Fruit fly (Drosophila melanogaster) whole organism, embryonic: ENCODE data around the gene peg.

Source experiments
- C15 ChIP-seq: fragments of 200-800 bp; sonication (Bioruptor generic); IDR thresholded peaks from 3 replicates; pipeline ENCODE4 v1.3.6; 2022; ENCODE audit warnings: missing biosample characterization, missing genetic modification characterization
- CG10209 ChIP-seq: fragments of 200-800 bp; sonication (Bioruptor generic); optimal IDR thresholded peaks from 3 replicates; lab custom pipeline; 2017; ENCODE audit warnings: missing biosample characterization, mild to moderate bottlenecking, missing genetic modification characterization, missing genetic modification reagents
- CG10565 ChIP-seq: fragments of 200-800 bp; sonication (Bioruptor generic); optimal IDR thresholded peaks from 3 replicates; lab custom pipeline; 2016; ENCODE audit warnings: missing biosample characterization, mild to moderate bottlenecking, missing genetic modification characterization
- CG12071 ChIP-seq: fragments of 200-800 bp; sonication (Bioruptor generic); optimal IDR thresholded peaks from 3 replicates; lab custom pipeline; 2018; ENCODE audit warnings: missing biosample characterization, mild to moderate bottlenecking, missing genetic modification characterization
- CG12942 ChIP-seq: fragments of 200-800 bp; sonication (Bioruptor generic); optimal IDR thresholded peaks from 3 replicates; lab custom pipeline; 2016; ENCODE audit warnings: missing biosample characterization, missing genetic modification characterization
- CG14441 ChIP-seq: fragments of 200-800 bp; sonication (Bioruptor generic); IDR thresholded peaks from 2 replicates; pipeline ENCODE4 v1.3.6; 2022; ENCODE audit warnings: missing biosample characterization, missing genetic modification characterization
- CG15514 ChIP-seq: fragments of 200-800 bp; sonication (Bioruptor generic); optimal IDR thresholded peaks from 3 replicates; lab custom pipeline; 2017; ENCODE audit warnings: missing biosample characterization, missing genetic modification characterization, mild to moderate bottlenecking, moderate library complexity, missing genetic modification reagents
- CG15601 ChIP-seq: fragments of 200-800 bp; sonication (Bioruptor generic); optimal IDR thresholded peaks from 3 replicates; lab custom pipeline; 2019; ENCODE audit warnings: missing biosample characterization, mild to moderate bottlenecking, missing genetic modification characterization, moderate library complexity
- CG16863 ChIP-seq: fragments of 200-800 bp; sonication (Bioruptor generic); optimal IDR thresholded peaks from 3 replicates; lab custom pipeline; 2016; ENCODE audit warnings: missing biosample characterization, missing genetic modification characterization
- CG17359 ChIP-seq: fragments of 200-800 bp; sonication (Bioruptor generic); optimal IDR thresholded peaks from 3 replicates; lab custom pipeline; 2018; ENCODE audit warnings: missing biosample characterization, mild to moderate bottlenecking, missing genetic modification characterization, moderate library complexity
- CG17568 ChIP-seq: fragments of 200-800 bp; sonication (Bioruptor generic); optimal IDR thresholded peaks from 2 replicates; lab custom pipeline; 2018; ENCODE audit warnings: missing biosample characterization, mild to moderate bottlenecking, missing genetic modification characterization, moderate library complexity
- CG17802 ChIP-seq: fragments of 200-800 bp; sonication (Bioruptor generic); optimal IDR thresholded peaks from 2 replicates; lab custom pipeline; 2018; ENCODE audit warnings: missing biosample characterization, mild to moderate bottlenecking, missing genetic modification characterization, moderate library complexity
- CG18262 ChIP-seq: fragments of 200-800 bp; optimal IDR thresholded peaks from 3 replicates; lab custom pipeline; 2019; ENCODE audit warnings: missing biosample characterization, mild to moderate bottlenecking, missing genetic modification characterization, moderate library complexity
- CG18599 ChIP-seq: fragments of 200-800 bp; sonication (Bioruptor generic); optimal IDR thresholded peaks from 3 replicates; lab custom pipeline; 2017; ENCODE audit warnings: missing biosample characterization, missing genetic modification characterization, mild to moderate bottlenecking, moderate library complexity, missing genetic modification reagents
- CG32767 ChIP-seq: fragments of 200-800 bp; sonication (Bioruptor generic); IDR thresholded peaks from 2 replicates; pipeline ENCODE4 v1.3.6; 2022; ENCODE audit warnings: missing biosample characterization, missing genetic modification characterization
- CG4617 ChIP-seq: fragments of 200-800 bp; sonication (Bioruptor generic); optimal IDR thresholded peaks from 3 replicates; lab custom pipeline; 2016; ENCODE audit warnings: missing biosample characterization, missing genetic modification characterization, borderline replicate concordance
- CG4854 ChIP-seq: fragments of 200-800 bp; sonication (Bioruptor generic); optimal IDR thresholded peaks from 2 replicates; lab custom pipeline; 2016; ENCODE audit warnings: missing biosample characterization, missing genetic modification characterization, inconsistent platforms
- CG8089 ChIP-seq: fragments of 200-800 bp; sonication (Bioruptor generic); optimal IDR thresholded peaks from 3 replicates; lab custom pipeline; 2016; ENCODE audit warnings: missing biosample characterization, missing genetic modification characterization
- CG8290 ChIP-seq, 3 experiments: fragments of 200-800 bp; sonication (Bioruptor generic); optimal IDR thresholded peaks; 2 replicates each; lab custom pipeline; 2016 to 2019; ENCODE audit warnings: missing biosample characterization in 3 of 3, missing genetic modification characterization in 3 of 3, mild to moderate bottlenecking in 2 of 3, moderate library complexity in 1 of 3
- CG9609 ChIP-seq: fragments of 200-800 bp; sonication (Bioruptor generic); optimal IDR thresholded peaks from 3 replicates; lab custom pipeline; 2016; ENCODE audit warnings: missing biosample characterization, missing genetic modification characterization
- Dip2 ChIP-seq: fragments of 200-800 bp; sonication (Bioruptor generic); IDR thresholded peaks from 2 replicates; pipeline ENCODE4 v1.3.6; 2022; ENCODE audit warnings: missing biosample characterization, missing genetic modification characterization
- Eip74EF ChIP-seq, 2 experiments: fragments of 200-800 bp in 1 of 2; fragments of >200 bp in 1 of 2; sonication (Bioruptor generic) in 1 of 2; optimal IDR thresholded peaks; 2 replicates each; lab custom pipeline; 2017 to 2019; ENCODE audit warnings: missing biosample characterization in 2 of 2, missing genetic modification characterization in 2 of 2, mild to moderate bottlenecking in 1 of 2, moderate library complexity in 1 of 2
- Fer3 ChIP-seq: fragments of 200-800 bp; sonication (Bioruptor generic); optimal IDR thresholded peaks from 2 replicates; lab custom pipeline; 2018; ENCODE audit warnings: missing biosample characterization, mild to moderate bottlenecking, missing genetic modification characterization, moderate library complexity
- HHEX ChIP-seq: fragments of 200-800 bp; sonication (Bioruptor generic); optimal IDR thresholded peaks from 3 replicates; lab custom pipeline; 2017; ENCODE audit warnings: missing biosample characterization, mild to moderate bottlenecking, missing genetic modification characterization, missing genetic modification reagents
- HmgD ChIP-seq: fragments of 200-800 bp; sonication (Bioruptor generic); optimal IDR thresholded peaks from 3 replicates; lab custom pipeline; 2016; ENCODE audit warnings: missing biosample characterization, missing genetic modification characterization
- Hr3 ChIP-seq: fragments of 200-800 bp; sonication (Bioruptor generic); optimal IDR thresholded peaks from 3 replicates; lab custom pipeline; 2016; ENCODE audit warnings: missing biosample characterization, missing genetic modification characterization
- Max ChIP-seq: fragments of 200-800 bp; sonication (Bioruptor generic); optimal IDR thresholded peaks from 2 replicates; lab custom pipeline; 2016; ENCODE audit warnings: missing biosample characterization, mild to moderate bottlenecking, missing genetic modification characterization
- PHDP ChIP-seq: fragments of 200-800 bp; sonication (Bioruptor generic); optimal IDR thresholded peaks from 3 replicates; lab custom pipeline; 2018; ENCODE audit warnings: missing biosample characterization, mild to moderate bottlenecking, missing genetic modification characterization, moderate library complexity
- Sin3A ChIP-seq: fragments of >200 bp; optimal IDR thresholded peaks from 2 replicates; lab custom pipeline; 2018
- ab ChIP-seq: fragments of 200-800 bp; sonication (Bioruptor generic); optimal IDR thresholded peaks from 2 replicates; lab custom pipeline; 2016; ENCODE audit warnings: missing biosample characterization, missing genetic modification characterization
- ap ChIP-seq: fragments of 200-800 bp; sonication (Bioruptor generic); IDR thresholded peaks from 2 replicates; pipeline ENCODE4 v1.3.6; 2022; ENCODE audit warnings: missing biosample characterization, missing genetic modification characterization
- cad ChIP-seq: fragments of >200 bp; optimal IDR thresholded peaks from 2 replicates; lab custom pipeline; 2017; ENCODE audit warnings: missing biosample characterization, missing genetic modification characterization
- ems ChIP-seq: fragments of 200-800 bp; sonication (Bioruptor generic); optimal IDR thresholded peaks from 3 replicates; lab custom pipeline; 2016; ENCODE audit warnings: missing biosample characterization, missing genetic modification characterization
- ewg ChIP-seq: fragments of 200-800 bp; sonication (Bioruptor generic); optimal IDR thresholded peaks from 3 replicates; lab custom pipeline; 2017; ENCODE audit warnings: mild to moderate bottlenecking, missing biosample characterization, missing genetic modification reagents, missing genetic modification characterization
- fd64A ChIP-seq: fragments of 200-800 bp; sonication (Bioruptor generic); optimal IDR thresholded peaks from 3 replicates; lab custom pipeline; 2018; ENCODE audit warnings: missing biosample characterization, mild to moderate bottlenecking, missing genetic modification characterization
- gcm2 ChIP-seq: fragments of 200-800 bp; sonication (Bioruptor generic); optimal IDR thresholded peaks from 2 replicates; lab custom pipeline; 2016; ENCODE audit warnings: missing biosample characterization, missing genetic modification characterization
- ken ChIP-seq: fragments of 200-800 bp; sonication (Bioruptor generic); IDR thresholded peaks from 3 replicates; pipeline ENCODE4 v1.3.6; 2022; ENCODE audit warnings: missing biosample characterization, missing genetic modification characterization
- mam ChIP-seq: fragments of 200-800 bp; sonication (Bioruptor generic); optimal IDR thresholded peaks from 3 replicates; lab custom pipeline; 2016; ENCODE audit warnings: missing biosample characterization, missing genetic modification characterization
- p53 ChIP-seq: fragments of 200-800 bp; sonication (Bioruptor generic); optimal IDR thresholded peaks from 2 replicates; lab custom pipeline; 2016; ENCODE audit warnings: missing biosample characterization, missing genetic modification characterization
- phol ChIP-seq: fragments of 200-800 bp; sonication (Bioruptor generic); optimal IDR thresholded peaks from 3 replicates; lab custom pipeline; 2018; ENCODE audit warnings: missing biosample characterization, mild to moderate bottlenecking, missing genetic modification characterization, moderate library complexity
- pnt ChIP-seq: fragments of 200-800 bp; sonication (Bioruptor generic); optimal IDR thresholded peaks from 3 replicates; lab custom pipeline; 2016; ENCODE audit warnings: missing biosample characterization, missing genetic modification characterization
- rib ChIP-seq: fragments of 200-800 bp; sonication (Bioruptor generic); IDR thresholded peaks from 2 replicates; pipeline ENCODE4 v1.3.6; 2022; ENCODE audit warnings: missing biosample characterization, missing genetic modification characterization
- seq ChIP-seq: fragments of 200-800 bp; sonication (Bioruptor generic); IDR thresholded peaks from 2 replicates; pipeline ENCODE4 v1.3.6; 2022; ENCODE audit warnings: missing biosample characterization, missing genetic modification characterization
- shn ChIP-seq: fragments of 200-800 bp; sonication (Bioruptor generic); optimal IDR thresholded peaks from 3 replicates; lab custom pipeline; 2016; ENCODE audit warnings: missing biosample characterization, missing genetic modification characterization
- sim ChIP-seq: fragments of 200-800 bp; sonication (Bioruptor generic); IDR thresholded peaks from 2 replicates; pipeline ENCODE4 v1.3.6; 2022; ENCODE audit warnings: missing biosample characterization, missing genetic modification characterization
- twi ChIP-seq: fragments of 200-800 bp; optimal IDR thresholded peaks from 2 replicates; lab custom pipeline; 2019; ENCODE audit warnings: missing biosample characterization, mild to moderate bottlenecking, missing genetic modification characterization, moderate library complexity
- vnd ChIP-seq: fragments of 200-800 bp; sonication (Bioruptor generic); IDR thresholded peaks from 3 replicates; pipeline ENCODE4 v1.3.6; 2022; ENCODE audit warnings: missing biosample characterization, missing genetic modification characterization; ENCODE audit not compliant: partially characterized antibody
- vvl ChIP-seq: fragments of 200-800 bp; sonication (Bioruptor generic); IDR thresholded peaks from 2 replicates; pipeline ENCODE4 v1.3.6; 2022; ENCODE audit warnings: missing biosample characterization, missing genetic modification characterization
- z ChIP-seq: fragments of 200-800 bp; sonication (Bioruptor generic); IDR thresholded peaks from 3 replicates; pipeline ENCODE4 v1.3.6; 2022; ENCODE audit warnings: missing biosample characterization, missing genetic modification characterization
- zen ChIP-seq: fragments of 200-800 bp; sonication (Bioruptor generic); optimal IDR thresholded peaks from 3 replicates; lab custom pipeline; 2018; ENCODE audit warnings: missing biosample characterization, mild to moderate bottlenecking, missing genetic modification characterization, moderate library complexity

The peg gene

DNA sequence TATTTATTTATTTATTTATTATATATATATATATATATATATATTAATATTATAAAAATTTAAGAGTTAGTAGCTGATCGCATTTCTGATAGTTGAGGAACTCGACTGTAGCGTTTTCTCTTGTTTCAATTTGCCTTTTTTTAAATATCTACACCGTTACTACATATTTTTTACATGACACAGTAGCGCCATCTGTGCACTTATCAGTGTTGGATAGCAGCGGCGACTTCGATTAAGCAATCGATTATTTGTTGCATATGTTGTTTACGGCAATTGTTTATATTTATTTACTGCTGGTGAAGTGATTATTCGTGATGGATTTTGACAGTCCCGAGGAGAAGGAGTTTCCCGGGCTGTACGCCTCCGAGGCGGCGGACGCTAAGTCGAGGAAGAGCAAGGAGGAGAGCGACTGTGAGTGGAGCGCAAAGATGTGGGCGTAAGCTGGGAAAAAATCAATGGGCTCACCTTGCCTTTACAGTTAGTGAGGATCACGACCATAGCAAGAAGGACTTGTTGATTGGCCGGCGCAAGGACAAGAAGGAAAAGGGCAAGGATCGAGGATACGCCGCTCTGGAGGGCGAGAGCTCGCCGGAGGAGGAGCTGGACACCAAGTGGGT, 6.4 kb downstream of the peg start, which contains the start of gene Rlip (continued):
- TF ChIP-seq Eip74EF (GFP tag; optimal IDR thresholded peaks at IDR 0.05; lab: Kevin White, UChicago): no peak
- TF ChIP-seq CG12071 (GFP tag; lab: Kevin White, UChicago): no peak
- TF ChIP-seq CG4617 (GFP tag; lab: Kevin White, UChicago): peak; percentile 83
- TF ChIP-seq CG17359 (tag; lab: Kevin White, UChicago): peak; percentile 24
- TF ChIP-seq CG16863: peak; percentile 21
- 0 out of 2 replicates have a peak, but pooled peaks have one; percentile 18 for TF ChIP-seq CG14441 (GFP tag; lab: Robert Waterston, UW)
- TF ChIP-seq ems (GFP tag; lab: Kevin White, UChicago): peak; percentile 5
- TF ChIP-seq HHEX: peak; percentile 38
- no peak for TF ChIP-seq PHDP (tag; lab: Kevin White, UChicago)
- TF ChIP-seq mam (GFP tag; lab: Kevin White, UChicago): peak; percentile 74
- no peak for TF ChIP-seq CG17568 (GFP tag; lab: Kevin White, UChicago)
- peak; percentile 32 for TF ChIP-seq shn (GFP tag; lab: Kevin White, UChicago)
- TF ChIP-seq CG8089: peak; percentile 44
- TF ChIP-seq twi (tag; lab: Kevin White, UChicago): peak; percentile 21
- peak; percentile 35 for TF ChIP-seq CG18599 (GFP tag; lab: Kevin White, UChicago)
- no peak for TF ChIP-seq CG18262
- no peak for TF ChIP-seq seq
- TF ChIP-seq CG10209 (GFP tag; lab: Kevin White, UChicago): peak; percentile 24
- TF ChIP-seq Fer3 (tag; lab: Kevin White, UChicago): peak; percentile 37
- no peak for TF ChIP-seq ap
- no peak for TF ChIP-seq ewg (GFP tag; lab: Kevin White, UChicago)
- TF ChIP-seq vnd (GFP tag; lab: Robert Waterston, UW): no peak
- TF ChIP-seq zen (tag; lab: Kevin White, UChicago): peak; percentile 60
- no peak for TF ChIP-seq fd64A
- TF ChIP-seq sim (GFP tag; lab: Robert Waterston, UW): no peak
- TF ChIP-seq Dip2 (GFP tag; lab: Robert Waterston, UW): no peak
- peak; percentile 34 for TF ChIP-seq Hr3 (GFP tag; lab: Kevin White, UChicago)
- no peak for TF ChIP-seq phol (tag; lab: Kevin White, UChicago)
- TF ChIP-seq CG17802: peak; percentile 43
- peak; percentile 55; the same call in 2 of the 3 replicates for TF ChIP-seq ken (GFP tag; lab: Robert Waterston, UW)
- peak; percentile 18 for TF ChIP-seq Sin3A (lab: Kevin White, UChicago)
- TF ChIP-seq HmgD (GFP tag; lab: Kevin White, UChicago): peak; percentile 38
- TF ChIP-seq cad (GFP tag; lab: Kevin White, UChicago): no peak
- TF ChIP-seq CG8290 (GFP tag; optimal IDR thresholded peaks at IDR 0.05; lab: Kevin White, UChicago): peak; percentile 58
- peak in 1 of 2 experiments; percentile 65 for TF ChIP-seq CG8290 (tag; optimal IDR thresholded peaks at IDR 0.05; lab: Kevin White, UChicago)
- no peak for TF ChIP-seq C15 (GFP tag; lab: Robert Waterston, UW)
- no peak for TF ChIP-seq CG32767
- TF ChIP-seq CG15514 (GFP tag; lab: Kevin White, UChicago): peak; percentile 66
- TF ChIP-seq pnt: peak; percentile 25
- TF ChIP-seq gcm2 (GFP tag; lab: Kevin White, UChicago): no peak
- TF ChIP-seq rib: no peak
- peak; percentile 23 for TF ChIP-seq CG12942 (GFP tag; lab: Kevin White, UChicago)
- no peak for TF ChIP-seq CG10565 (GFP tag; lab: Kevin White, UChicago)
- no peak for TF ChIP-seq CG15601 (tag; lab: Kevin White, UChicago)
- peak; percentile 44 for TF ChIP-seq CG4854
- no peak for TF ChIP-seq z (GFP tag; lab: Robert Waterston, UW)
- peak; percentile 15 for TF ChIP-seq ab (GFP tag; lab: Kevin White, UChicago)
- peak; percentile 40 for TF ChIP-seq p53 (GFP tag; lab: Kevin White, UChicago)
- TF ChIP-seq CG9609 (GFP tag; lab: Kevin White, UChicago): peak; percentile 55
- no peak for TF ChIP-seq Max (GFP tag; lab: Kevin White, UChicago)
- TF ChIP-seq vvl (GFP tag; lab: Robert Waterston, UW): peak; percentile 68
